Worm (Caenorhabditis elegans) whole organism, late embryonic: ENCODE measurements around the gene T05H4.11.

Source experiments
- ahr-1 ChIP-seq: sonication (generic microtip); optimal IDR thresholded peaks from 2 replicates; lab custom pipeline; 2016; ENCODE audit warnings: missing genetic modification characterization, missing compliant biosample characterization
- ama-1 ChIP-seq: fragments of 150-350 bp; optimal IDR thresholded peaks from 2 replicates; lab custom pipeline; 2014
- ceh-24 ChIP-seq: sonication (generic microtip); optimal IDR thresholded peaks from 2 replicates; lab custom pipeline; 2016; ENCODE audit warnings: mild to moderate bottlenecking, missing genetic modification characterization, missing compliant biosample characterization
- ceh-48 ChIP-seq: sonication (generic microtip); optimal IDR thresholded peaks from 2 replicates; lab custom pipeline; 2016; ENCODE audit warnings: missing genetic modification characterization, inconsistent platforms, missing compliant biosample characterization
- elt-2 ChIP-seq: sonication (generic microtip); optimal IDR thresholded peaks from 2 replicates; lab custom pipeline; 2016; ENCODE audit warnings: missing genetic modification reagents, missing genetic modification characterization, missing compliant biosample characterization
- nhr-11 ChIP-seq: fragments of 150-350 bp; optimal IDR thresholded peaks from 2 replicates; lab custom pipeline; 2014; ENCODE audit warnings: missing biosample characterization, missing genetic modification characterization
- pha-4 ChIP-seq: fragments of 150-350 bp; optimal IDR thresholded peaks from 2 replicates; lab custom pipeline; 2018; ENCODE audit warnings: missing biosample characterization, missing genetic modification reagents, missing genetic modification characterization

DNA sequence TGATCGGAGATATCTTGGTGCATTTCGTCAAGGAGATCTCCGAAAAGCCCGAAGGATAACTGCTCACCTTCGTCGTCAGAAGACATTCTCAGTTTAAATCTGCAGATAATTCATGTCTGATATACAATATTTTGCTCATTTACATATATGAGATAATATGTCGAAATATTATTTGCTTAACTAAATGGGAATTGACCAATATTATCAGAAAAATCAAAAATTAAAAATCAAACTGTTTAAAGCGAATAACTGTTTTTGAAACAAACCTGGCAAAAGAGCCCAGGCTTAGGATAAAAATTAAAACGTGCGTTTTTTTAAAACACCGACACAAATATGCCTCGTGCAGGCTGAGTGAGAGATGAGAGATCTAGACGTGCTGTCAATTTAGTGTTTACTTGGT, 15.6 kb upstream of the T05H4.11 start, which contains the start of gene T05H4.15:
- TF ChIP-seq nhr-11 (no peak), elt-2 (tag; lab: Kevin White, UChicago) (no peak), ama-1 (lab: Kevin White, UChicago) (no peak), pha-4 (tag; lab: Kevin White, UChicago) (no peak), ceh-48 (no peak), ahr-1 (tag; lab: Kevin White, UChicago) (no peak), ceh-24 (tag; lab: Kevin White, UChicago) (no peak)
